Worm (Caenorhabditis elegans): ENCODE measurements around the gene F59E12.9.

DNA sequence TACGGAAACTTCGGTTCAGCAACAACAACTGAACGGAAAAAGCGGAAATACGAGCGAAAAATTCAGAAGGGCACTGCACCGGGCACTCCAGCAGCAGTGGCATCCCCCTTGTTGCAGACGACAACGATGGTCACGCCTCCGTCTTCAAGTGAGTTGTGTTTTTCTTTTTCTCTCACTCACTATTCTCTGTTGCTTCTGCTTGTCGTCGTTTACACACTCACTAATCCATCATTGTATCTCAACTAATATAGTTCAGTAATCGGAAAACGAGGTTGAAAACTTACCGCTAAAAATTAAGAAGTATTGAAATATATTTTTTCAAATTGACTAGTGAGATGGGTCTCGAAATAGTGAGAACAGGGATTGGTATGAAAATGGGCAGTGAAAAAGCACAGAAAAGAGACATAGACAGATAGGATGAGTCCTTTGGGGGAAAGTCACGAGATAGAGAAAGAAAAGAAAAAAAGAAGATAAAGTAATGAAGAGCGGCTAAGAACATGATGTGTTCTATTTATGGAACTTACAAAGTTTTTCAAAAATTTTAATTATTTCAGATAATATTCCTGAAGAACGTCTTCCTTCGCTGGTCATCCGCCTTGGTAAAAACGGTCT is 16.4 kb upstream of the F59E12.9 start:
- TF ChIP-seq ceh-28 (tag; optimal IDR thresholded peaks at IDR 0.05) (no peak), fkh-10 (GFP tag; optimal IDR thresholded peaks at IDR 0.05) (no peak), ZK546.5 (tag; optimal IDR thresholded peaks at IDR 0.05) (no peak), unc-62 (GFP tag; optimal IDR thresholded peaks at IDR 0.05) (no peak), ztf-4 (tag; optimal IDR thresholded peaks at IDR 0.05) (no peak), fos-1 (tag; optimal IDR thresholded peaks at IDR 0.05) (no peak), ztf-11 (tag; optimal IDR thresholded peaks at IDR 0.05) (no peak), nhr-28 (tag; optimal IDR thresholded peaks at IDR 0.05) (no peak), ama-1 (optimal IDR thresholded peaks at IDR 0.05) (no peak), aly-2 (tag; optimal IDR thresholded peaks at IDR 0.05) (no peak), zag-1 (tag; optimal IDR thresholded peaks at IDR 0.05) (no peak)

Data from whole organism, L3 larva.